Worm (Caenorhabditis elegans): Measurements from ENCODE around the gene M01G5.1.

The M01G5.1 gene

ce11 chrIII:1543406-1544011 lies 47.3 kb downstream of the M01G5.1 start:
- TF ChIP-seq mdl-1 (tag; optimal IDR thresholded peaks at IDR 0.05), result no peak
- no peak for TF ChIP-seq egl-27 (tag; optimal IDR thresholded peaks at IDR 0.05)
- TF ChIP-seq lin-13 (GFP tag; optimal IDR thresholded peaks at IDR 0.05), result no peak
- no peak for TF ChIP-seq ZK546.5 (tag; optimal IDR thresholded peaks at IDR 0.05)
- no peak for TF ChIP-seq sma-3 (GFP tag; optimal IDR thresholded peaks at IDR 0.05)
- TF ChIP-seq crh-2 (tag; optimal IDR thresholded peaks at IDR 0.05), result no peak

- TF ChIP-seq ztf-11 (tag; optimal IDR thresholded peaks at IDR 0.05) (no peak), ceh-16 (tag; optimal IDR thresholded peaks at IDR 0.05) (no peak)
Measured at ce11 chrIII:1554347-1554746, 58.1 kb downstream of the M01G5.1 start, which contains the start of gene ddx-35. Gene ddx-35, minus strand, starts transcription at chrIII:1554447.

- TF ChIP-seq unc-55 (GFP tag; optimal IDR thresholded peaks at IDR 0.05) (peak; percentile 75), nhr-77 (tag; optimal IDR thresholded peaks at IDR 0.05) (no peak), R02D3.7 (tag; optimal IDR thresholded peaks at IDR 0.05) (no peak), F13H6.1 (tag; optimal IDR thresholded peaks at IDR 0.05) (peak; percentile 53), lin-13 (GFP tag; optimal IDR thresholded peaks at IDR 0.05) (peak; percentile 86), snpc-4 (tag; optimal IDR thresholded peaks at IDR 0.05) (peak; percentile 6), nhr-129 (tag; optimal IDR thresholded peaks at IDR 0.05) (no peak), egl-27 (tag; optimal IDR thresholded peaks at IDR 0.05) (no peak), blmp-1 (tag; optimal IDR thresholded peaks at IDR 0.05; ENCODE audit: insufficient read depth) (peak; percentile 20), nhr-10 (tag; optimal IDR thresholded peaks at IDR 0.05) (no peak), zag-1 (tag; optimal IDR thresholded peaks at IDR 0.05) (no peak), alr-1 (tag; optimal IDR thresholded peaks at IDR 0.05) (no peak), lsy-2 (tag; optimal IDR thresholded peaks at IDR 0.05) (peak; percentile 79 to 89), unc-62 (GFP tag; optimal IDR thresholded peaks at IDR 0.05) (no peak), ceh-16 (tag; optimal IDR thresholded peaks at IDR 0.05) (no peak), lin-39 (tag; optimal IDR thresholded peaks at IDR 0.05) (no peak), sem-4 (tag; optimal IDR thresholded peaks at IDR 0.05) (no peak), gmeb-1 (tag; optimal IDR thresholded peaks at IDR 0.05) (peak; percentile 79), crh-2 (tag; optimal IDR thresholded peaks at IDR 0.05) (peak; percentile 70), ZK546.5 (tag; optimal IDR thresholded peaks at IDR 0.05) (no peak), nhr-21 (tag; optimal IDR thresholded peaks at IDR 0.05) (peak; percentile 49), C34F6.9 (tag; optimal IDR thresholded peaks at IDR 0.05) (peak; percentile 64), sma-3 (GFP tag; optimal IDR thresholded peaks at IDR 0.05) (peak; percentile 36), nhr-6 (tag; optimal IDR thresholded peaks at IDR 0.05) (peak; percentile 46), mab-5 (tag; optimal IDR thresholded peaks at IDR 0.05) (peak; percentile 2), nhr-25 (tag; optimal IDR thresholded peaks at IDR 0.05) (peak; percentile 55)
Measured at ce11 chrIII:1558441-1559159, 62.4 kb downstream of the M01G5.1 start, which contains the start of the genes eelo-1 and Y67D2.2. Gene eelo-1, minus strand, starts transcription at chrIII:1558529. Gene Y67D2.2, plus strand, starts transcription at chrIII:1558800.

Measured in whole organism, L2 larva.